Worm (Caenorhabditis elegans): ENCODE measurements around the gene srh-61.

DNA sequence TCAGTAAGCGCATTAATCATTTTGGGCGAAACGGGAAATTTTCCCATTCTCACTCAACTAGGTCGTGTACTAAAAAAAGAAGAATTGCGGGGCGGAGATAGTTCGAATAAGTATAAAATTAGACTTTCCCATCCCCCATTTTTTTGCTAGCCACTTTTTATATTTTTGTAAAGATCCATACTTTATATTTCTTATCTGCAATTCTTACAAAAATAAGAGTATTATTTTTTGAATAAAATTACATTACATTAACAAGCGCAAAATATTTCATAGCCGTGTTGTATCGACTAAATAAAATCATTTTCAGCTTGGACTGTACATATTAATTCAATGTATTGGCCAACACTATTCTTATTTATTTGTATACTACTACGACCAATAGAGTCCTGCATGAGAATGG, 39.4 kb upstream of the srh-61 start, which contains the start of gene F49C5.11:
- TF ChIP-seq him-1 (tag; optimal IDR thresholded peaks at IDR 0.05) (no peak), W03F9.2 (tag; optimal IDR thresholded peaks at IDR 0.05) (no peak)

All from whole organism, L4/young adult.